Worm (Caenorhabditis elegans): ENCODE results near the gene daf-7.
A peak's percentile ranks its signal among the peaks of the same experiment; 100 is the strongest.

The daf-7 gene

ce11 chrIII:775443-775842 is 36.2 kb upstream of the daf-7 start:
- TF ChIP-seq aha-1 (tag) (peak; percentile 55), daf-16 (GFP tag; optimal IDR thresholded peaks at IDR 0.05) (no peak), daf-16 (tag; optimal IDR thresholded peaks at IDR 0.05) (no peak), cey-2 (tag; optimal IDR thresholded peaks at IDR 0.05; ENCODE audit: borderline replicate concordance, insufficient read depth) (no peak), mdt-29 (GFP tag; IDR thresholded peaks at IDR 0.05) (no peak), D1046.2 (GFP tag; IDR thresholded peaks at IDR 0.05) (no peak), nhr-111 (GFP tag; optimal IDR thresholded peaks at IDR 0.05) (no peak), tra-1 (GFP tag; IDR thresholded peaks at IDR 0.05) (no peak)

ce11 chrIII:778771-779170 is 32.9 kb upstream of the daf-7 start, which contains the start of gene alh-11:
Gene alh-11 (minus strand): TSS chrIII:778871.
- TF ChIP-seq nhr-77 (tag; optimal IDR thresholded peaks at IDR 0.05) (no peak), nhr-25 (tag; optimal IDR thresholded peaks at IDR 0.05; ENCODE audit: borderline replicate concordance, insufficient read depth) (no peak), daf-8 (GFP tag; IDR thresholded peaks at IDR 0.05) (no peak), aly-2 (tag; optimal IDR thresholded peaks at IDR 0.05) (no peak), T20F7.1 (GFP tag; optimal IDR thresholded peaks at IDR 0.05) (no peak), mdl-1 (tag; optimal IDR thresholded peaks at IDR 0.05) (no peak), F37D6.2 (tag; optimal IDR thresholded peaks at IDR 0.05) (no peak), Y105C5A.15 (GFP tag; IDR thresholded peaks at IDR 0.05) (no peak), Y48G9A.11 (GFP tag; IDR thresholded peaks at IDR 0.05) (no peak), D1046.2 (GFP tag; IDR thresholded peaks at IDR 0.05) (no peak), spr-1 (tag; optimal IDR thresholded peaks at IDR 0.05) (no peak), zip-2 (tag; optimal IDR thresholded peaks at IDR 0.05) (no peak), dmd-8 (GFP tag; IDR thresholded peaks at IDR 0.05) (no peak), dmd-6 (GFP tag; IDR thresholded peaks at IDR 0.05) (no peak), duxl-1 (tag; optimal IDR thresholded peaks at IDR 0.05; ENCODE audit: poor library complexity) (no peak)

- peak; percentile 14; the same call in 1 of the 2 replicates for TF ChIP-seq lin-38 (GFP tag; IDR thresholded peaks at IDR 0.05)
- no peak for TF ChIP-seq spr-1 (tag; optimal IDR thresholded peaks at IDR 0.05)
- no peak for TF ChIP-seq zag-1 (tag; optimal IDR thresholded peaks at IDR 0.05)
- TF ChIP-seq aha-1 (tag) = peak; percentile 51
These were observed 29.1 kb upstream of the daf-7 start for ce11 chrIII:782503-782902.

ce11 chrIII:783254-783753 is 28.3 kb upstream of the daf-7 start, which contains the start of the genes dagl-2 and ppm-1.G:
Gene dagl-2 (minus strand): TSS chrIII:783305.
Gene ppm-1.G (plus strand): TSS chrIII:783703.
- TF ChIP-seq mxl-2 (GFP tag; conservative IDR thresholded peaks at IDR 0.05) (no peak), cey-2 (tag; optimal IDR thresholded peaks at IDR 0.05; ENCODE audit: borderline replicate concordance, insufficient read depth) (no peak), lsy-2 (tag; optimal IDR thresholded peaks at IDR 0.05) (peak; percentile 46 to 88), dmd-6 (GFP tag; IDR thresholded peaks at IDR 0.05) (peak; percentile 48; the same call in 1 of the 2 replicates), daf-19 (GFP tag; conservative IDR thresholded peaks at IDR 0.05) (no peak), ces-1 (GFP tag; optimal IDR thresholded peaks at IDR 0.05) (no peak), nhr-77 (tag; optimal IDR thresholded peaks at IDR 0.05) (peak; percentile 76), hif-1 (tag; optimal IDR thresholded peaks at IDR 0.05) (peak in 1 of 2 experiments; percentile 82), lin-38 (GFP tag; IDR thresholded peaks at IDR 0.05) (peak; percentile 94), dmd-9 (GFP tag; IDR thresholded peaks at IDR 0.05) (0 out of 2 replicates have a peak, but pooled peaks have one; percentile 29), dve-1 (tag; optimal IDR thresholded peaks at IDR 0.05; ENCODE audit: insufficient read depth) (peak; percentile 57), spr-3 (GFP tag; optimal IDR thresholded peaks at IDR 0.05) (no peak), set-16 (GFP tag; IDR thresholded peaks at IDR 0.05) (no peak), dpl-1 (GFP tag; optimal IDR thresholded peaks at IDR 0.05) (peak; percentile 72), hlh-11 (tag; optimal IDR thresholded peaks at IDR 0.05) (peak; percentile 19), F49E8.2 (tag; optimal IDR thresholded peaks at IDR 0.05; ENCODE audit: borderline replicate concordance) (no peak), zag-1 (tag; optimal IDR thresholded peaks at IDR 0.05) (no peak), rbr-2 (tag; optimal IDR thresholded peaks at IDR 0.05) (peak; percentile 53), pqm-1 (tag; optimal IDR thresholded peaks at IDR 0.05) (peak; percentile 9), hlh-30 (tag; optimal IDR thresholded peaks at IDR 0.05; ENCODE audit: insufficient read depth) (peak; percentile 47), mes-2 (tag; optimal IDR thresholded peaks at IDR 0.05; ENCODE audit: poor library complexity, severe bottlenecking) (peak; percentile 97), mep-1 (tag; optimal IDR thresholded peaks at IDR 0.05) (peak; percentile 69), pha-4 (GFP tag; IDR thresholded peaks at IDR 0.05) (no peak), pha-4 (tag; optimal IDR thresholded peaks at IDR 0.05) (peak; percentile 31), lin-15B (tag; optimal IDR thresholded peaks at IDR 0.05) (peak; percentile 36), nhr-28 (tag; optimal IDR thresholded peaks at IDR 0.05) (peak; percentile 10)
